Fruit fly (Drosophila melanogaster): Measurements from ENCODE around the gene CG17378.

dm6 chr2L:6817493-6817892, 43.7 kb downstream of the CG17378 start:
- TF ChIP-seq inv (GFP tag; IDR thresholded peaks at IDR 0.05; ENCODE audit: partially characterized antibody): no peak
- TF ChIP-seq Lhr (GFP tag; optimal IDR thresholded peaks at IDR 0.05): no peak
- no peak for TF ChIP-seq pan (optimal IDR thresholded peaks at IDR 0.05)
- no peak for TF ChIP-seq pan (GFP tag; optimal IDR thresholded peaks at IDR 0.05 in 1 of 2, IDR thresholded peaks at IDR 0.05 in 1 of 2)
- no peak for TF ChIP-seq CG14441 (GFP tag; IDR thresholded peaks at IDR 0.05)
- no peak for TF ChIP-seq CG2129 (GFP tag; IDR thresholded peaks at IDR 0.05; ENCODE audit: partially characterized antibody)
- no peak for TF ChIP-seq CG3281 (GFP tag; optimal IDR thresholded peaks at IDR 0.05)
- peak; percentile 95 for TF ChIP-seq GATAe (GFP tag; conservative IDR thresholded peaks at IDR 0.05)
